Worm (Caenorhabditis elegans) whole organism, mixed stage, embryonic: ENCODE measurements around the gene srx-36.
A peak's percentile ranks its signal among the peaks of the same experiment; 100 is the strongest.

Experiments
- M03D4.4 ChIP-seq: sonication (generic microtip); optimal IDR thresholded peaks from 2 replicates; lab custom pipeline; 2017; ENCODE audit warnings: mild to moderate bottlenecking, missing genetic modification characterization, missing compliant biosample characterization
- bed-3 ChIP-seq: fragments of 200-800 bp; sonication (Bioruptor generic); optimal IDR thresholded peaks from 3 replicates; lab custom pipeline; 2018; ENCODE audit warnings: mild to moderate bottlenecking, missing genetic modification characterization, moderate library complexity, missing compliant biosample characterization
- blmp-1 ChIP-seq: fragments of 150-350 bp; optimal IDR thresholded peaks from 2 replicates; lab custom pipeline; 2014; ENCODE audit warnings: missing biosample characterization, missing genetic modification characterization
- ceh-39 ChIP-seq: fragments of 150-350 bp; optimal IDR thresholded peaks from 2 replicates; lab custom pipeline; 2014; ENCODE audit warnings: missing biosample characterization, missing genetic modification characterization
- ceh-43 ChIP-seq: fragments of 200-800 bp; sonication (Bioruptor generic); optimal IDR thresholded peaks from 2 replicates; lab custom pipeline; 2018; ENCODE audit warnings: mild to moderate bottlenecking, missing genetic modification characterization, moderate library complexity, missing compliant biosample characterization
- ceh-83 ChIP-seq: fragments of 200-800 bp; sonication (Bioruptor generic); optimal IDR thresholded peaks from 2 replicates; lab custom pipeline; 2018; ENCODE audit warnings: mild to moderate bottlenecking, missing genetic modification characterization, missing compliant biosample characterization
- cnd-1 ChIP-seq: fragments of 200-800 bp; sonication (Bioruptor generic); optimal IDR thresholded peaks from 2 replicates; lab custom pipeline; 2018; ENCODE audit warnings: mild to moderate bottlenecking, missing genetic modification characterization, missing compliant biosample characterization
- elt-1 ChIP-seq: sonication (generic microtip); optimal IDR thresholded peaks from 2 replicates; lab custom pipeline; 2017; ENCODE audit warnings: missing genetic modification characterization, mild to moderate bottlenecking, missing compliant biosample characterization, antibody characterized with exemption, moderate library complexity, borderline replicate concordance; ENCODE audit not compliant: insufficient read depth
- elt-3 ChIP-seq: fragments of 150-350 bp; optimal IDR thresholded peaks from 2 replicates; lab custom pipeline; 2014; ENCODE audit warnings: missing biosample characterization, missing genetic modification characterization
- ham-2 ChIP-seq: fragments of 200-800 bp; sonication (Bioruptor generic); optimal IDR thresholded peaks from 2 replicates; lab custom pipeline; 2018; ENCODE audit warnings: mild to moderate bottlenecking, missing genetic modification characterization, missing compliant biosample characterization
- hlh-1 ChIP-seq: fragments of 150-350 bp; optimal IDR thresholded peaks from 2 replicates; lab custom pipeline; 2014; ENCODE audit warnings: missing biosample characterization, missing genetic modification reagents, missing genetic modification characterization
- lin-13 ChIP-seq: fragments of 150-350 bp; optimal IDR thresholded peaks from 2 replicates; lab custom pipeline; 2014; ENCODE audit warnings: missing biosample characterization, missing genetic modification characterization
- lin-32 ChIP-seq: fragments of 200-800 bp; sonication (Bioruptor generic); optimal IDR thresholded peaks from 2 replicates; lab custom pipeline; 2018; ENCODE audit warnings: mild to moderate bottlenecking, missing genetic modification characterization, missing compliant biosample characterization
- lsy-2 ChIP-seq: fragments of 150-350 bp; optimal IDR thresholded peaks from 2 replicates; lab custom pipeline; 2014; ENCODE audit warnings: missing biosample characterization, missing genetic modification characterization
- mep-1 ChIP-seq: fragments of 150-350 bp; optimal IDR thresholded peaks from 2 replicates; lab custom pipeline; 2017; ENCODE audit warnings: missing biosample characterization, missing genetic modification reagents, missing genetic modification characterization, inconsistent platforms
- nhr-237 ChIP-seq: fragments of 150-350 bp; optimal IDR thresholded peaks from 2 replicates; lab custom pipeline; 2014; ENCODE audit warnings: missing biosample characterization, missing genetic modification characterization
- nhr-28 ChIP-seq: fragments of 150-350 bp; optimal IDR thresholded peaks from 2 replicates; lab custom pipeline; 2014; ENCODE audit warnings: missing biosample characterization, missing genetic modification characterization
- nhr-76 ChIP-seq: sonication (generic microtip); optimal IDR thresholded peaks from 2 replicates; lab custom pipeline; 2017; ENCODE audit warnings: missing biosample characterization, missing genetic modification characterization
- pha-4 ChIP-seq: fragments of 150-350 bp; optimal IDR thresholded peaks from 2 replicates; lab custom pipeline; 2018; ENCODE audit warnings: missing biosample characterization, missing genetic modification reagents, missing genetic modification characterization
- snpc-4 ChIP-seq: fragments of 150-350 bp; optimal IDR thresholded peaks from 2 replicates; lab custom pipeline; 2014; ENCODE audit warnings: missing biosample characterization, missing genetic modification characterization
- sptf-1 ChIP-seq: sonication (generic microtip); optimal IDR thresholded peaks from 2 replicates; lab custom pipeline; 2017; ENCODE audit warnings: mild to moderate bottlenecking, missing genetic modification characterization, moderate library complexity, missing compliant biosample characterization
- tbx-8 ChIP-seq: fragments of 200-800 bp; sonication (Bioruptor generic); optimal IDR thresholded peaks from 2 replicates; lab custom pipeline; 2018; ENCODE audit warnings: mild to moderate bottlenecking, missing genetic modification characterization, moderate library complexity, missing compliant biosample characterization
- unc-39 ChIP-seq: fragments of 150-350 bp; optimal IDR thresholded peaks from 2 replicates; lab custom pipeline; 2014; ENCODE audit warnings: missing biosample characterization, missing genetic modification characterization
- unc-62 ChIP-seq: fragments of 150-350 bp; optimal IDR thresholded peaks from 2 replicates; lab custom pipeline; 2014; ENCODE audit warnings: missing biosample characterization, missing genetic modification reagents, missing genetic modification characterization
- zip-8 ChIP-seq: fragments of 150-350 bp; optimal IDR thresholded peaks from 2 replicates; lab custom pipeline; 2014; ENCODE audit warnings: missing biosample characterization, missing genetic modification characterization
- ztf-11 ChIP-seq: fragments of 150-350 bp; optimal IDR thresholded peaks from 2 replicates; lab custom pipeline; 2014; ENCODE audit warnings: missing biosample characterization, missing genetic modification characterization

The srx-36 gene

ce11 chrV:7091287-7091686, 39.6 kb downstream of the srx-36 start, which contains the start of gene nhr-286:
Gene nhr-286 (minus strand): TSS chrV:7091610.
- no peak for TF ChIP-seq mep-1 (tag; lab: Kevin White, UChicago)
- no peak for TF ChIP-seq pha-4 (tag; lab: Kevin White, UChicago)
- TF ChIP-seq ham-2 (GFP tag; lab: Kevin White, UChicago), result no peak
- TF ChIP-seq nhr-76 (tag; lab: Kevin White, UChicago), result no peak
- no peak for TF ChIP-seq M03D4.4 (tag; lab: Kevin White, UChicago)
- no peak for TF ChIP-seq bed-3
- TF ChIP-seq ztf-11 (tag; lab: Kevin White, UChicago), result no peak
- TF ChIP-seq lsy-2, result no peak

- no peak for TF ChIP-seq tbx-8
- no peak for TF ChIP-seq nhr-237 (tag; lab: Kevin White, UChicago)
- TF ChIP-seq nhr-28, result no peak
- no peak for TF ChIP-seq zip-8 (tag; lab: Kevin White, UChicago)
- TF ChIP-seq pha-4 (tag; lab: Kevin White, UChicago), result no peak
- TF ChIP-seq lsy-2, result no peak
- no peak for TF ChIP-seq snpc-4 (tag; lab: Kevin White, UChicago)
- no peak for TF ChIP-seq ztf-11 (tag; lab: Kevin White, UChicago)
- TF ChIP-seq lin-13 (tag; lab: Kevin White, UChicago), result no peak
- no peak for TF ChIP-seq elt-1 (tag; lab: Kevin White, UChicago)
- no peak for TF ChIP-seq unc-62 (GFP tag; lab: Kevin White, UChicago)
Measured at ce11 chrV:7089217-7089616, 41.7 kb downstream of the srx-36 start.

ce11 chrV:7087340-7087739, 43.5 kb downstream of the srx-36 start:
- no peak for TF ChIP-seq elt-3 (tag; lab: Kevin White, UChicago)
- TF ChIP-seq lsy-2, result no peak
- no peak for TF ChIP-seq cnd-1 (tag; lab: Kevin White, UChicago)
- no peak for TF ChIP-seq ceh-83 (GFP tag; lab: Kevin White, UChicago)
- no peak for TF ChIP-seq ceh-43
- no peak for TF ChIP-seq hlh-1 (tag; lab: Kevin White, UChicago)
- no peak for TF ChIP-seq M03D4.4 (tag; lab: Kevin White, UChicago)
- TF ChIP-seq unc-39 (tag; lab: Kevin White, UChicago), result no peak
- no peak for TF ChIP-seq ceh-39 (tag; lab: Kevin White, UChicago)
- TF ChIP-seq nhr-237 (tag; lab: Kevin White, UChicago), result no peak
- no peak for TF ChIP-seq nhr-76 (tag; lab: Kevin White, UChicago)
- TF ChIP-seq blmp-1 (tag; lab: Kevin White, UChicago), result no peak
- no peak for TF ChIP-seq lin-32 (GFP tag; lab: Kevin White, UChicago)
- TF ChIP-seq elt-1 (tag; lab: Kevin White, UChicago), result no peak
- no peak for TF ChIP-seq mep-1 (tag; lab: Kevin White, UChicago)
- no peak for TF ChIP-seq ham-2 (GFP tag; lab: Kevin White, UChicago)

ce11 chrV:7085518-7086104, 45.3 kb downstream of the srx-36 start, which contains the start of gene VC5.2:
Gene VC5.2 (plus strand): TSS chrV:7085956.
- no peak for TF ChIP-seq mep-1 (tag; lab: Kevin White, UChicago)
- TF ChIP-seq unc-62 (GFP tag; lab: Kevin White, UChicago), result peak; percentile 91

- TF ChIP-seq lsy-2 (peak; percentile 51), lin-13 (tag; lab: Kevin White, UChicago) (peak; percentile 2), bed-3 (no peak), sptf-1 (tag; lab: Kevin White, UChicago) (peak; percentile 22)
Measured at ce11 chrV:7084612-7085139, 46.2 kb downstream of the srx-36 start, which contains the start of gene mys-1. Gene mys-1 (minus strand): TSS chrV:7084662.
